Worm (Caenorhabditis elegans): Measurements from ENCODE around the gene R04B3.1.

- TF ChIP-seq elt-3 (tag; optimal IDR thresholded peaks at IDR 0.05) (no peak), nhr-28 (tag; optimal IDR thresholded peaks at IDR 0.05) (no peak), tbx-2 (tag; optimal IDR thresholded peaks at IDR 0.05) (no peak), fos-1 (tag; optimal IDR thresholded peaks at IDR 0.05) (no peak), R02D3.7 (tag; optimal IDR thresholded peaks at IDR 0.05) (no peak), mdl-1 (tag; optimal IDR thresholded peaks at IDR 0.05) (no peak), pqm-1 (tag; optimal IDR thresholded peaks at IDR 0.05) (no peak), lin-15B (tag; optimal IDR thresholded peaks at IDR 0.05) (no peak), nhr-237 (tag; optimal IDR thresholded peaks at IDR 0.05) (no peak), ceh-9 (tag; optimal IDR thresholded peaks at IDR 0.05) (no peak), pha-4 (tag; optimal IDR thresholded peaks at IDR 0.05) (no peak)
Measured at ce11 chrX:2426932-2427331, 44.3 kb downstream of the R04B3.1 start.
